Worm (Caenorhabditis elegans) whole organism, L3 larva: ENCODE measurements around the gene fbxa-61.
"Not testable (repeated sequence)": the region's sequence is repeated elsewhere in the genome, so short reads cannot be mapped to it uniquely, and the experiment has no call there.

Experiments
- R02D3.7 ChIP-seq: fragments of 150-350 bp; optimal IDR thresholded peaks from 2 replicates; lab custom pipeline; 2014; ENCODE audit warnings: missing biosample characterization, missing genetic modification characterization
- ZK546.5 ChIP-seq: sonication (generic microtip); optimal IDR thresholded peaks from 2 replicates; lab custom pipeline; 2017; ENCODE audit warnings: missing biosample characterization, missing genetic modification characterization
- ama-1 ChIP-seq: fragments of 150-350 bp; optimal IDR thresholded peaks from 2 replicates; lab custom pipeline; 2018
- ceh-28 ChIP-seq: fragments of 150-350 bp; optimal IDR thresholded peaks from 2 replicates; lab custom pipeline; 2014; ENCODE audit warnings: missing biosample characterization, missing genetic modification reagents, missing genetic modification characterization
- ceh-9 ChIP-seq: sonication (generic microtip); optimal IDR thresholded peaks from 2 replicates; lab custom pipeline; 2018; ENCODE audit warnings: missing biosample characterization, missing genetic modification characterization
- egl-5 ChIP-seq: fragments of 150-350 bp; optimal IDR thresholded peaks from 2 replicates; lab custom pipeline; 2017; ENCODE audit warnings: missing biosample characterization, missing genetic modification reagents, missing genetic modification characterization, inconsistent platforms
- elt-1 ChIP-seq: fragments of 150-350 bp; optimal IDR thresholded peaks from 2 replicates; lab custom pipeline; 2014; ENCODE audit warnings: missing biosample characterization, missing genetic modification characterization
- elt-2 ChIP-seq: sonication (generic microtip); optimal IDR thresholded peaks from 2 replicates; lab custom pipeline; 2016; ENCODE audit warnings: missing genetic modification reagents, mild to moderate bottlenecking, missing genetic modification characterization, missing compliant biosample characterization
- elt-3 ChIP-seq, 3 experiments: fragments of 150-350 bp in 1 of 3; sonication (generic microtip) in 2 of 3; optimal IDR thresholded peaks; 2 replicates in 2 of 3; 4 replicates in 1 of 3; lab custom pipeline; 2014 to 2017; ENCODE audit warnings: missing biosample characterization in 3 of 3, missing genetic modification characterization in 3 of 3
- eor-1 ChIP-seq, 2 experiments: fragments of 150-350 bp; optimal IDR thresholded peaks; 2 replicates each; lab custom pipeline; 2014 to 2018; ENCODE audit warnings: missing biosample characterization in 2 of 2, missing genetic modification characterization in 2 of 2
- fkh-10 ChIP-seq: sonication (generic microtip); optimal IDR thresholded peaks from 2 replicates; lab custom pipeline; 2017; ENCODE audit warnings: missing biosample characterization, missing genetic modification reagents, missing genetic modification characterization
- hmg-11 ChIP-seq: sonication (generic microtip); optimal IDR thresholded peaks from 2 replicates; lab custom pipeline; 2016; ENCODE audit warnings: missing genetic modification characterization, missing compliant biosample characterization
- lin-15B ChIP-seq: fragments of 150-350 bp; optimal IDR thresholded peaks from 2 replicates; lab custom pipeline; 2014; ENCODE audit warnings: missing biosample characterization, missing genetic modification characterization
- lin-39 ChIP-seq: fragments of 150-350 bp; optimal IDR thresholded peaks from 2 replicates; lab custom pipeline; 2018; ENCODE audit warnings: missing biosample characterization, missing genetic modification reagents, missing genetic modification characterization
- lsy-12 ChIP-seq: sonication (generic microtip); optimal IDR thresholded peaks from 2 replicates; lab custom pipeline; 2016; ENCODE audit warnings: mild to moderate bottlenecking, missing genetic modification characterization, missing compliant biosample characterization
- mml-1 ChIP-seq: fragments of 150-350 bp; sonication (generic microtip); optimal IDR thresholded peaks from 3 replicates; lab custom pipeline; 2014; ENCODE audit warnings: missing biosample characterization, missing genetic modification characterization
- nfya-1 ChIP-seq: sonication (generic microtip); optimal IDR thresholded peaks from 2 replicates; lab custom pipeline; 2017; ENCODE audit warnings: missing genetic modification characterization, mild to moderate bottlenecking, missing compliant biosample characterization, antibody characterized with exemption, moderate library complexity; ENCODE audit not compliant: insufficient read depth
- nhr-12 ChIP-seq: fragments of 150-350 bp; optimal IDR thresholded peaks from 2 replicates; lab custom pipeline; 2014; ENCODE audit warnings: missing biosample characterization, missing genetic modification characterization
- nhr-23 ChIP-seq: fragments of 150-350 bp; optimal IDR thresholded peaks from 2 replicates; lab custom pipeline; 2014; ENCODE audit warnings: missing biosample characterization, missing genetic modification reagents, missing genetic modification characterization
- nhr-43 ChIP-seq: sonication (generic microtip); optimal IDR thresholded peaks from 2 replicates; lab custom pipeline; 2016; ENCODE audit warnings: mild to moderate bottlenecking, missing genetic modification characterization, missing compliant biosample characterization; ENCODE audit not compliant: poor library complexity, severe bottlenecking
- nhr-67 ChIP-seq: fragments of 150-350 bp; optimal IDR thresholded peaks from 2 replicates; lab custom pipeline; 2014; ENCODE audit warnings: missing biosample characterization, missing genetic modification characterization
- nhr-76 ChIP-seq: fragments of 150-350 bp; sonication (generic microtip); optimal IDR thresholded peaks from 5 replicates; lab custom pipeline; 2014; ENCODE audit warnings: missing biosample characterization, missing genetic modification characterization
- nhr-77 ChIP-seq: fragments of 150-350 bp; optimal IDR thresholded peaks from 2 replicates; lab custom pipeline; 2014; ENCODE audit warnings: missing biosample characterization, missing genetic modification characterization
- pha-4 ChIP-seq: fragments of 150-350 bp; optimal IDR thresholded peaks from 2 replicates; lab custom pipeline; 2014; ENCODE audit warnings: missing biosample characterization, missing genetic modification reagents, missing genetic modification characterization
- pqm-1 ChIP-seq: fragments of 150-350 bp; optimal IDR thresholded peaks from 2 replicates; lab custom pipeline; 2017; ENCODE audit warnings: missing biosample characterization, missing genetic modification characterization, inconsistent platforms
- skn-1 ChIP-seq: fragments of 150-350 bp; optimal IDR thresholded peaks from 2 replicates; lab custom pipeline; 2014; ENCODE audit warnings: missing biosample characterization, missing genetic modification characterization
- unc-39 ChIP-seq: sonication (generic microtip); optimal IDR thresholded peaks from 4 replicates; lab custom pipeline; 2017; ENCODE audit warnings: missing biosample characterization, missing genetic modification characterization

Gene fbxa-61

ce11 chrIII:1248335-1248734 is 9.5 kb downstream of the fbxa-61 start:
- TF ChIP-seq ZK546.5 (tag; lab: Kevin White, UChicago) (no peak), nhr-43 (tag; lab: Kevin White, UChicago) (no peak), nhr-67 (tag; lab: Kevin White, UChicago) (no peak), ama-1 (lab: Kevin White, UChicago) (no peak), skn-1 (no peak), unc-39 (tag; lab: Kevin White, UChicago) (no peak), nhr-76 (tag; lab: Kevin White, UChicago) (no peak), elt-3 (tag; optimal IDR thresholded peaks at IDR 0.05; lab: Kevin White, UChicago) (no peak), nhr-12 (tag; lab: Kevin White, UChicago) (no peak), nhr-77 (tag; lab: Kevin White, UChicago) (no peak), eor-1 (tag; optimal IDR thresholded peaks at IDR 0.05; lab: Kevin White, UChicago) (no peak)

DNA sequence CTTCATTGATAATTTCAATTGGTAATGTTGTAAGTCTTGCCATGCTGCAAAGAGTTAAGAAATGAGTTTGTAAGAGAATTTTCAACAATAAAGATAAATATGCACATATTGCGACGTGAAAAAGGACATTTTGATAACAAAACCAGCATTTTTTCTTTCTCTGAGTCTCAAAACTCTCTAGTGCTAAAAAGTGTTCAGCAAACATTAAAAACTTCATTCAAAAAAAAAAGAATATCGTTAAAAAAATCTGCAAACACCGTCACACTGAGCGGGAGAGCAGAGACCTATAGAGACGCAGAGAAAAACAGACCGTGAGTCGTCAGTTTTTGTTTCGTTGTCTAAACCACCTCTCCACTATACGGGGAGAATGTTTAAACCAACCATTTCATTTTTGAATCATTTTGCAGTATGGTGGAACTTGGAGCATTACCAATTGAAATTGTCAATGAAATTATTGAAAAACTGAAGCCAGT is 10.3 kb downstream of the fbxa-61 start, which contains the start of the genes fbxa-76 and fbxa-77:
fbxa-76 (minus strand) TSS at position 51 of the 473 bp plus-strand sequence.
fbxa-77 (plus strand) TSS at position 365 of the 473 bp plus-strand sequence.
- TF ChIP-seq ceh-9 (no peak), eor-1 (tag; optimal IDR thresholded peaks at IDR 0.05; lab: Kevin White, UChicago) (no peak), nfya-1 (tag; lab: Kevin White, UChicago) (peak; percentile 48), lin-39 (peak; percentile 3), lin-15B (peak; percentile 25), skn-1 (peak; percentile 37), nhr-77 (tag; lab: Kevin White, UChicago) (no peak), hmg-11 (peak; percentile 62), egl-5 (tag; lab: Kevin White, UChicago) (no peak), pha-4 (tag; lab: Kevin White, UChicago) (peak; percentile 85), elt-3 (tag; optimal IDR thresholded peaks at IDR 0.05; lab: Kevin White, UChicago) (no peak), elt-2 (peak; percentile 78), pqm-1 (peak; percentile 54), nhr-43 (tag; lab: Kevin White, UChicago) (no peak)

DNA sequence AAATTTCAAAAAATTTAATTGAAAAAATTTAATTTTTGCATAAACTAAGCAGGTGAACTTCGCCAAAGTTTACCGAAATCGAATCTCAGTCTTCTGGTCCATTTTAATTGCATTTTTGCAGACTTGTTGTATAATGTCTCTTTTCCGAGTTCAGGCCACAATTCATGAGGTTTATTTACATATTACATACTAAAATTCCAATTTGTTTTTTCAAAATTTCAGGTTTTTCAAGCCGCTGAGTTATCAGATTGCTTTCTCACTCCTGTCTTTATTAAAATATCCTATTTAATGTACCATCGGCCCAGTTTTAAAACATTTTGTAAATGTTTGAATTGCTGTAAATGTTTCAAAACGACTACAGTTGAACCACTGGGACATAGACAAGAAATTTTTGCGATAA is 17.7 kb downstream of the fbxa-61 start, which contains the start of gene fbxa-208:
fbxa-208 (plus strand) TSS at position 301 of the 400 bp plus-strand sequence.
- not testable (repeated sequence) for TF ChIP-seq nhr-77, R02D3.7, nhr-76 (tag; lab: Kevin White, UChicago)

DNA sequence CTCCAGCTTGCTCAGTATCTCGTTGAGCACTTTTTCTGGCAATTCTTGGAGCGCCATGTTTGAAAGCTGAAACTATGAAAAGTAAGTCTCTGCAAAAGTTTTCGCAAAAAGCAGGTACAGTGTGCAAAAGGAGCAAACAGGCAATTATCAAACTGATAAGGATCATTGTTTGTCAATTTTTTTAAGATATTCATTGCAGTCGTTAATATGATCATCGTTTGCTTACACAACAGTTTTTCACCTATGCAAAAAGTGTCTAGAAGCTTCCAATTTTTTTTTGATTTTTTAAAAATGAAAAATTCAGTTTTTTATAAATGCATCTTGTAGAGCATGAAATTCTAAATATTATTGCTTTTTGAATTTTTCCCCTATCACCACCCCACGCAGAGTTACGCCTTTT is 19.5 kb downstream of the fbxa-61 start, which contains the start of gene fbxa-78:
fbxa-78 (minus strand) TSS at position 101 of the 400 bp plus-strand sequence.
- not testable (repeated sequence) for TF ChIP-seq elt-2; nhr-23 (tag; lab: Kevin White, UChicago); elt-1 (tag; lab: Kevin White, UChicago)

DNA sequence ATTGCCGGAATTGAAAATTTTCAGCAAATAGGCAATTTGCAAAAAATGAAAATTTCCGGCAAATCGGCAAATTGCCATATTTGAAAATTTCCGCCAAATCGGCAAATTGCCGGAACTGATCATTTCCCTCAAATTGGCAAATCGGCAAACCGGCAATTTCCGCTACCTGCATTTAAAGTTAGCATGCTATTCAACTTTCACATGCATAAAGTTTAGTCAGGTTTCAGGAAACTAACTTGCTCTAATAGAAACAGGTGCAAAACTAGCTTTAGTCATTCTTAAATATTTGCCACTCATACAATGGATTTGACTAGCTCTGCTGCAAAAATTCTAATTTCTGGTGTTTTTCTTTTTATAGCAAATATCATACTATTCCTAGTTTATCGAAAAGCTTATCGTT is 24.8 kb downstream of the fbxa-61 start, which contains the start of gene srz-9:
srz-9 (plus strand) TSS at position 301 of the 400 bp plus-strand sequence.
- TF ChIP-seq mml-1 (tag; lab: Kevin White, UChicago); lsy-12 (tag; lab: Kevin White, UChicago); skn-1: not testable (repeated sequence)

- not testable (repeated sequence) for TF ChIP-seq ceh-28 (tag; lab: Kevin White, UChicago); fkh-10 (GFP tag; lab: Kevin White, UChicago); nhr-23 (tag; lab: Kevin White, UChicago)
These were observed 28.0 kb downstream of the fbxa-61 start, which contains the start of gene fbxa-151 for ce11 chrIII:1266799-1267198. Gene fbxa-151 (minus strand): TSS chrIII:1266899.

- TF ChIP-seq nfya-1 (tag; lab: Kevin White, UChicago) (no peak), elt-2 (peak; percentile 57), skn-1 (no peak), pha-4 (tag; lab: Kevin White, UChicago) (peak; percentile 14)
These were observed 30.3 kb downstream of the fbxa-61 start, which contains the start of gene fbxa-32 for ce11 chrIII:1269156-1269555. Gene fbxa-32 (minus strand): TSS chrIII:1269256.
